Fruit fly (Drosophila melanogaster): ENCODE data around the gene sov.

sov gene

DNA sequence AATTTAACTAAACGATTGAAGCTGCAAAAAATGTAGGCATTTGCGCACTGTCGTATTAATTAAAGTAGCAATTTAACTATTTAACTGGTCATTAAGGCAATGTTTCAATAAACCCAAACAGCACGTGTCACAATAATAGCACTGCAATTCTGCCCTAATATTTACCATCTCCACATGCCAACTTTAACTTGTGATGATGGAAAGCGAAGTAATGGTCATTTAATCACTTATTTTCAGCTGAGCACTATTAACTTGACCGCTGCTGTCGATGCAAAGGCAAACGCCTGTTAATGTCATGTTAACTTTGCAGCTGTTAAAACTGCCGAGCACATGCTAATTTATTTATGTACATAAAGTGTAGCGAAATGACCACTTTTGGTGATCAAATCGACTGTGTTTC lies 38.1 kb downstream of the sov start (continued):
- TF ChIP-seq CG12104 (GFP tag; optimal IDR thresholded peaks at IDR 0.05) (peak; percentile 65), Scr (GFP tag; IDR thresholded peaks at IDR 0.05; ENCODE audit: partially characterized antibody) (no peak), maf-S (GFP tag; optimal IDR thresholded peaks at IDR 0.05) (peak; percentile 76), chn (GFP tag; optimal IDR thresholded peaks at IDR 0.05) (peak; percentile 79), CG1529 (GFP tag; optimal IDR thresholded peaks at IDR 0.05) (peak; percentile 63), sob (GFP tag; IDR thresholded peaks at IDR 0.05) (peak; percentile 84), D19A (tag; optimal IDR thresholded peaks at IDR 0.05) (peak; percentile 60), br (optimal IDR thresholded peaks at IDR 0.05) (no peak), CG8388 (GFP tag; optimal IDR thresholded peaks at IDR 0.05) (peak; percentile 73), inv (GFP tag; IDR thresholded peaks at IDR 0.05; ENCODE audit: partially characterized antibody) (no peak), CG10321 (GFP tag; IDR thresholded peaks at IDR 0.05) (peak; percentile 56), CG12659 (GFP tag; optimal IDR thresholded peaks at IDR 0.05) (peak; percentile 86), mirr (GFP tag; optimal IDR thresholded peaks at IDR 0.05) (peak; percentile 57), fu2 (GFP tag; optimal IDR thresholded peaks at IDR 0.05) (peak; percentile 80), CG12236 (GFP tag; optimal IDR thresholded peaks at IDR 0.05) (peak; percentile 73), insv (GFP tag; optimal IDR thresholded peaks at IDR 0.05) (no peak), trh (GFP tag; optimal IDR thresholded peaks at IDR 0.05) (peak; percentile 35), Dref (GFP tag; IDR thresholded peaks at IDR 0.05) (peak; percentile 25; the same call in 1 of the 2 replicates), CG12942 (GFP tag; optimal IDR thresholded peaks at IDR 0.05) (peak; percentile 79), Ada2b (GFP tag; IDR thresholded peaks at IDR 0.05) (peak; percentile 88), zfh1 (GFP tag; IDR thresholded peaks at IDR 0.05) (peak; percentile 87), Oaz (GFP tag; IDR thresholded peaks at IDR 0.05) (peak; percentile 65; the same call in 1 of the 2 replicates), gem (tag; optimal IDR thresholded peaks at IDR 0.05) (peak; percentile 88), CG16815 (GFP tag; optimal IDR thresholded peaks at IDR 0.05) (peak; percentile 71), ind (GFP tag; optimal IDR thresholded peaks at IDR 0.05) (peak; percentile 85), CG17829 (tag; optimal IDR thresholded peaks at IDR 0.05) (peak; percentile 61), tna (GFP tag; IDR thresholded peaks at IDR 0.05; ENCODE audit: partially characterized antibody) (no peak), CG11398 (GFP tag; optimal IDR thresholded peaks at IDR 0.05) (peak; percentile 28), CG17802 (tag; optimal IDR thresholded peaks at IDR 0.05) (peak; percentile 41), Hmr (GFP tag; optimal IDR thresholded peaks at IDR 0.05) (peak; percentile 81), danr (GFP tag; IDR thresholded peaks at IDR 0.05) (peak; percentile 66), NK7.1 (GFP tag; optimal IDR thresholded peaks at IDR 0.05) (peak; percentile 46), CG14014 (GFP tag; IDR thresholded peaks at IDR 0.05) (peak; percentile 87), CG8281 (tag; optimal IDR thresholded peaks at IDR 0.05) (peak; percentile 77), trem (tag; optimal IDR thresholded peaks at IDR 0.05) (peak; percentile 43), CG17568 (GFP tag; optimal IDR thresholded peaks at IDR 0.05) (peak; percentile 68), sd (tag; optimal IDR thresholded peaks at IDR 0.05) (no peak), CG12071 (GFP tag; optimal IDR thresholded peaks at IDR 0.05) (peak; percentile 91), org-1 (GFP tag; optimal IDR thresholded peaks at IDR 0.05) (peak; percentile 74), H15 (GFP tag; IDR thresholded peaks at IDR 0.05) (peak; percentile 70), Med (GFP tag) (peak; percentile 98), Bteb2 (GFP tag; optimal IDR thresholded peaks at IDR 0.05) (peak; percentile 77), CG10267 (tag; optimal IDR thresholded peaks at IDR 0.05) (peak; percentile 53), dan (GFP tag; IDR thresholded peaks at IDR 0.05) (0 out of 2 replicates have a peak, but pooled peaks have one; percentile 30), Stat92E (GFP tag; optimal IDR thresholded peaks at IDR 0.05) (no peak), CG17359 (tag; optimal IDR thresholded peaks at IDR 0.05) (peak; percentile 86), kni (GFP tag; optimal IDR thresholded peaks at IDR 0.05) (no peak), dmrt99B (tag; optimal IDR thresholded peaks at IDR 0.05) (peak; percentile 89), CG9817 (tag; optimal IDR thresholded peaks at IDR 0.05) (peak; percentile 78), sc (optimal IDR thresholded peaks at IDR 0.05) (no peak), sc (GFP tag; optimal IDR thresholded peaks at IDR 0.05) (peak; percentile 27)
